Fruit fly (Drosophila melanogaster): ENCODE data around the gene MKP-4.

Gene MKP-4

dm6 chrX:19603953-19604352, 19.0 kb upstream of the MKP-4 start (continued):
- no peak for TF ChIP-seq pfk (GFP tag; optimal IDR thresholded peaks at IDR 0.05)
- no peak for TF ChIP-seq bigmax (GFP tag; optimal IDR thresholded peaks at IDR 0.05)
- TF ChIP-seq mirr (GFP tag; optimal IDR thresholded peaks at IDR 0.05): peak; percentile 52
- peak; percentile 30 for TF ChIP-seq lbe (GFP tag; optimal IDR thresholded peaks at IDR 0.05)
- TF ChIP-seq esg (GFP tag; conservative IDR thresholded peaks at IDR 0.05): peak; percentile 74
- peak; percentile 83 for TF ChIP-seq lmd (GFP tag; IDR thresholded peaks at IDR 0.05)
- peak; percentile 66 for TF ChIP-seq CG10543 (GFP tag; optimal IDR thresholded peaks at IDR 0.05)
- peak; percentile 72 for TF ChIP-seq CG14050 (GFP tag; IDR thresholded peaks at IDR 0.05)
- no peak for TF ChIP-seq tup (GFP tag; optimal IDR thresholded peaks at IDR 0.05)
- TF ChIP-seq fru (optimal IDR thresholded peaks at IDR 0.05): no peak
- TF ChIP-seq ken (GFP tag; IDR thresholded peaks at IDR 0.05): peak; percentile 71
- peak; percentile 94 for TF ChIP-seq Ets65A (GFP tag)
- TF ChIP-seq CG13287 (GFP tag; IDR thresholded peaks at IDR 0.05; ENCODE audit: partially characterized antibody): no peak
- TF ChIP-seq unpg (GFP tag; optimal IDR thresholded peaks at IDR 0.05): peak; percentile 75
- TF ChIP-seq bowl (GFP tag; IDR thresholded peaks at IDR 0.05): 0 out of 2 replicates have a peak, but pooled peaks have one; percentile 24
- TF ChIP-seq Fer3 (tag; optimal IDR thresholded peaks at IDR 0.05): peak; percentile 80
- TF ChIP-seq CG17612 (GFP tag; IDR thresholded peaks at IDR 0.05): no peak
- peak; percentile 54 for TF ChIP-seq onecut (GFP tag; IDR thresholded peaks at IDR 0.05)
- TF ChIP-seq D19B (GFP tag; optimal IDR thresholded peaks at IDR 0.05): peak; percentile 43
- TF ChIP-seq Gsc (GFP tag; IDR thresholded peaks at IDR 0.05): no peak
- peak; percentile 88 for TF ChIP-seq CG14014 (GFP tag; IDR thresholded peaks at IDR 0.05)
- TF ChIP-seq knrl (GFP tag; IDR thresholded peaks at IDR 0.05; ENCODE audit: partially characterized antibody): no peak
- TF ChIP-seq CG7786 (GFP tag; optimal IDR thresholded peaks at IDR 0.05): peak; percentile 38
- peak; percentile 78 for TF ChIP-seq CG11085 (GFP tag; IDR thresholded peaks at IDR 0.05)
- TF ChIP-seq sima (GFP tag; optimal IDR thresholded peaks at IDR 0.05): no peak
- TF ChIP-seq NK7.1 (GFP tag; optimal IDR thresholded peaks at IDR 0.05): no peak
- TF ChIP-seq danr (GFP tag; IDR thresholded peaks at IDR 0.05): peak; percentile 53
- TF ChIP-seq btn (GFP tag; optimal IDR thresholded peaks at IDR 0.05): no peak
- TF ChIP-seq CG8089 (GFP tag; optimal IDR thresholded peaks at IDR 0.05): no peak
- peak; percentile 59 for TF ChIP-seq CG5245 (GFP tag; optimal IDR thresholded peaks at IDR 0.05)
- TF ChIP-seq Hsf (GFP tag; optimal IDR thresholded peaks at IDR 0.05): peak; percentile 66
- peak; percentile 52 for TF ChIP-seq CG1233 (GFP tag; optimal IDR thresholded peaks at IDR 0.05)
- TF ChIP-seq row (GFP tag; IDR thresholded peaks at IDR 0.05): peak; percentile 88
- TF ChIP-seq otp (GFP tag; IDR thresholded peaks at IDR 0.05): peak; percentile 76; the same call in 2 of the 3 replicates
- TF ChIP-seq Rfx (GFP tag; IDR thresholded peaks at IDR 0.05): peak; percentile 93
- TF ChIP-seq CG9215 (GFP tag; IDR thresholded peaks at IDR 0.05): peak; percentile 73
- TF ChIP-seq CG8359 (GFP tag; optimal IDR thresholded peaks at IDR 0.05; ENCODE audit: borderline replicate concordance): no peak
- TF ChIP-seq CG18011 (GFP tag; optimal IDR thresholded peaks at IDR 0.05): peak; percentile 26
- TF ChIP-seq CG4360 (GFP tag; IDR thresholded peaks at IDR 0.05): no peak
- TF ChIP-seq wek (GFP tag; optimal IDR thresholded peaks at IDR 0.05): no peak
- no peak for TF ChIP-seq YL-1 (GFP tag; optimal IDR thresholded peaks at IDR 0.05)
- peak; percentile 34 for TF ChIP-seq run (tag; optimal IDR thresholded peaks at IDR 0.05)
- TF ChIP-seq CG2202 (tag; optimal IDR thresholded peaks at IDR 0.05): peak; percentile 29
- TF ChIP-seq Vsx1 (GFP tag; optimal IDR thresholded peaks at IDR 0.05): peak; percentile 68
- no peak for TF ChIP-seq salm (tag; optimal IDR thresholded peaks at IDR 0.05)
- no peak for TF ChIP-seq gcm2 (GFP tag; optimal IDR thresholded peaks at IDR 0.05)
- peak; percentile 25 for TF ChIP-seq sd (tag; optimal IDR thresholded peaks at IDR 0.05)
- TF ChIP-seq Mes4 (GFP tag; optimal IDR thresholded peaks at IDR 0.05): no peak
- peak; percentile 46; the same call in 1 of the 2 replicates for TF ChIP-seq CG1024 (GFP tag; IDR thresholded peaks at IDR 0.05)
- no peak for TF ChIP-seq pros (GFP tag; optimal IDR thresholded peaks at IDR 0.05)
- TF ChIP-seq pho (GFP tag; optimal IDR thresholded peaks at IDR 0.05): peak; percentile 48
- TF ChIP-seq CG42726 (GFP tag; IDR thresholded peaks at IDR 0.05; ENCODE audit: partially characterized antibody): no peak

All from whole organism, embryonic.